Fruit fly (Drosophila melanogaster): ENCODE results near the gene CG5131.

Gene CG5131

DNA sequence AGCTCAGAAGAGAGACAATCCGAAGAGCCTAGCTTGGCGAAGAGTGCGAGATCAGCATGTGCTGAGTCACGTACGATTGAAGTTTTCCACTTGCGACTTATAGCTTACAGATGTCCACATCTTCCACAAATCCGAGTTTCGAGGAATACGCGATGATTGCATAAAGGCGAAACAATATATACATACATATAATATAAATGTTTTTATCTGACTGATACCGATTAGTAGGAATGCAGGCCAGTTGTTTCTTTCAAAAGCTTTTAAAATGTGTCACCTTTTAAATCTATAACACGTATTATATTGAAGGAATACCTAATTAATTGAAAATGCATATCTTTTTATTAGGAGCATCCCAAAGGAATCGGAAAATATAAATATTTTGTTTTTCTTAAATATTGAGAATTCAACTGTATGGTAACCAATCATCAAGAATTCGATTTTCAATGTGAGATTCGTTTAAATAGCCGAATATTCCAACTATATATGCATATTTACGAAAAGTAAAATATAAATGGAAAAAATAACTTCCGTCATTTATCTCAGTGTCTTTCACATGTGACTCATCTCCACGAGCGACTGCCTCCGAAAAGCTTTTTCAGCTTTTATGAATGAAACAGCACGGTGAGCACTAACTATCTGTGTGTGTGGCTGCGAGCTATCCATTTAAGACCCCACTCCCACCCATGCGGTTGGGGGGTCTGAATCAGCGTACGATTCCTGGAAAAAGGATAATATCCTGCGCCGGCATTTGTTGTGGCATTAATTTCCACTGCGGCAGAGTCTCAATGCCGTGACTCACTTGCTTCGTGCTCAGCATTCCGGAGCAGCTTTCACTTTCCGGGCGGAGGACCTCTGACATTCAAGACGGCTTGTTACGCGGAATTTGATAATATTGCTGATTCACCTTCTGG lies 33.5 kb upstream of the CG5131 start (continued):
- TF ChIP-seq kay (GFP tag; optimal IDR thresholded peaks at IDR 0.05): peak; percentile 97
- TF ChIP-seq TFAM (GFP tag; optimal IDR thresholded peaks at IDR 0.05): no peak
- peak; percentile 72; the same call in 2 of the 3 replicates for TF ChIP-seq CG11695 (GFP tag; IDR thresholded peaks at IDR 0.05)
- TF ChIP-seq sna (GFP tag; IDR thresholded peaks at IDR 0.05; ENCODE audit: partially characterized antibody): no peak
- TF ChIP-seq az2 (GFP tag; optimal IDR thresholded peaks at IDR 0.05): peak; percentile 44
- peak; percentile 66 for TF ChIP-seq CG10209 (GFP tag; optimal IDR thresholded peaks at IDR 0.05)
- TF ChIP-seq CG1647 (GFP tag; optimal IDR thresholded peaks at IDR 0.05): no peak
- TF ChIP-seq scrt (GFP tag; optimal IDR thresholded peaks at IDR 0.05): peak; percentile 52
- TF ChIP-seq CG13123 (GFP tag; optimal IDR thresholded peaks at IDR 0.05): peak; percentile 10
- no peak for TF ChIP-seq pfk (GFP tag; optimal IDR thresholded peaks at IDR 0.05)
- peak; percentile 50 for TF ChIP-seq BtbVII (GFP tag; optimal IDR thresholded peaks at IDR 0.05)
- peak; percentile 65 for TF ChIP-seq Xbp1 (GFP tag; optimal IDR thresholded peaks at IDR 0.05)
- no peak for TF ChIP-seq CG8359 (GFP tag; optimal IDR thresholded peaks at IDR 0.05; ENCODE audit: borderline replicate concordance)
- TF ChIP-seq CG6175 (GFP tag; IDR thresholded peaks at IDR 0.05): 0 out of 3 replicates have a peak, but pooled peaks have one; percentile 48
- TF ChIP-seq tin (GFP tag; optimal IDR thresholded peaks at IDR 0.05): peak; percentile 19
- peak; percentile 50 for TF ChIP-seq Hmx (GFP tag; optimal IDR thresholded peaks at IDR 0.05)
- TF ChIP-seq Eip74EF (GFP tag; optimal IDR thresholded peaks at IDR 0.05): peak in 1 of 2 experiments; percentile 74
- no peak for TF ChIP-seq tx (GFP tag; optimal IDR thresholded peaks at IDR 0.05)
- no peak for TF ChIP-seq CG15696 (tag; optimal IDR thresholded peaks at IDR 0.05)
- no peak for TF ChIP-seq CG4328 (GFP tag; optimal IDR thresholded peaks at IDR 0.05)
- peak; percentile 72 for TF ChIP-seq Atf6 (GFP tag; IDR thresholded peaks at IDR 0.05)
- peak; percentile 33 for TF ChIP-seq Vsx1 (GFP tag; optimal IDR thresholded peaks at IDR 0.05)
- no peak for TF ChIP-seq Gug (GFP tag; IDR thresholded peaks at IDR 0.05)
- 0 out of 3 replicates have a peak, but pooled peaks have one; percentile 38 for TF ChIP-seq CG34422 (GFP tag; IDR thresholded peaks at IDR 0.05)
- peak; percentile 38 for TF ChIP-seq CG12299 (tag; optimal IDR thresholded peaks at IDR 0.05)
- no peak for TF ChIP-seq CG17912 (GFP tag; optimal IDR thresholded peaks at IDR 0.05)
- TF ChIP-seq CG17802 (tag; optimal IDR thresholded peaks at IDR 0.05): no peak
- peak; percentile 46; the same call in 1 of the 3 replicates for TF ChIP-seq ken (GFP tag; IDR thresholded peaks at IDR 0.05)
- no peak for TF ChIP-seq jumu (GFP tag; optimal IDR thresholded peaks at IDR 0.05)
- 0 out of 2 replicates have a peak, but pooled peaks have one; percentile 36 for TF ChIP-seq CG11696 (GFP tag; IDR thresholded peaks at IDR 0.05)
- TF ChIP-seq pb (GFP tag; optimal IDR thresholded peaks at IDR 0.05): no peak
- 0 out of 2 replicates have a peak, but pooled peaks have one; percentile 50 for TF ChIP-seq CG14014 (GFP tag; IDR thresholded peaks at IDR 0.05)
- no peak for TF ChIP-seq zen (tag; optimal IDR thresholded peaks at IDR 0.05)
- no peak for TF ChIP-seq CG32772 (GFP tag; IDR thresholded peaks at IDR 0.05)
- peak; percentile 29 for TF ChIP-seq CG6765 (GFP tag; optimal IDR thresholded peaks at IDR 0.05)
- peak; percentile 1 for TF ChIP-seq CG7786 (GFP tag; optimal IDR thresholded peaks at IDR 0.05)
- peak; percentile 35 for TF ChIP-seq CG12071 (GFP tag; optimal IDR thresholded peaks at IDR 0.05)
- TF ChIP-seq chm (GFP tag; IDR thresholded peaks at IDR 0.05): no peak
- no peak for TF ChIP-seq CG9876 (GFP tag; optimal IDR thresholded peaks at IDR 0.05)
- TF ChIP-seq Ssrp (tag; optimal IDR thresholded peaks at IDR 0.05): no peak
- TF ChIP-seq hbn (GFP tag; IDR thresholded peaks at IDR 0.05; ENCODE audit: partially characterized antibody): no peak
- peak; percentile 56 for TF ChIP-seq CG9727 (GFP tag; optimal IDR thresholded peaks at IDR 0.05)
- TF ChIP-seq ham (GFP tag; IDR thresholded peaks at IDR 0.05): no peak; the same call in 1 of the 2 replicates
- TF ChIP-seq ato (GFP tag; IDR thresholded peaks at IDR 0.05; ENCODE audit: partially characterized antibody): no peak
- peak; percentile 69 for TF ChIP-seq Dek (tag; optimal IDR thresholded peaks at IDR 0.05)
- TF ChIP-seq MESR4 (GFP tag; optimal IDR thresholded peaks at IDR 0.05): no peak
- no peak; the same call in 2 of the 3 replicates for TF ChIP-seq B-H1 (GFP tag; IDR thresholded peaks at IDR 0.05)
- TF ChIP-seq CG4617 (GFP tag; optimal IDR thresholded peaks at IDR 0.05; ENCODE audit: borderline replicate concordance): peak; percentile 8
